Worm (Caenorhabditis elegans) whole organism, young adult: Measurements from ENCODE around the gene F53H4.6.

Experiments used
- B0035.1 ChIP-seq: sonication (generic microtip); optimal IDR thresholded peaks from 2 replicates; lab custom pipeline; 2016; ENCODE audit warnings: missing genetic modification characterization, mild to moderate bottlenecking, missing compliant biosample characterization, missing genotype, missing genetic modification reagents
- B0336.3 ChIP-seq: fragments of 200-800 bp; sonication (Bioruptor generic); IDR thresholded peaks from 2 replicates; pipeline ENCODE4 v1.3.6; 2022; ENCODE audit warnings: missing genetic modification characterization, missing compliant biosample characterization
- F55B11.4 ChIP-seq: sonication (generic microtip); optimal IDR thresholded peaks from 2 replicates; lab custom pipeline; 2016; ENCODE audit warnings: missing compliant biosample characterization, missing genetic modification characterization, borderline replicate concordance; ENCODE audit not compliant: insufficient read depth
- F57C9.4 ChIP-seq: sonication (generic microtip); optimal IDR thresholded peaks from 2 replicates; lab custom pipeline; 2017; ENCODE audit warnings: mild to moderate bottlenecking, missing genetic modification characterization, missing compliant biosample characterization
- T26A5.8 ChIP-seq: sonication (generic microtip); optimal IDR thresholded peaks from 2 replicates; lab custom pipeline; 2016; ENCODE audit warnings: missing genetic modification characterization, missing compliant biosample characterization
- mxl-1 ChIP-seq: sonication (generic microtip); optimal IDR thresholded peaks from 2 replicates; lab custom pipeline; 2016; ENCODE audit warnings: missing genetic modification characterization, missing compliant biosample characterization

- TF ChIP-seq B0336.3 (GFP tag; lab: Robert Waterston, UW) (no peak), mxl-1 (tag; lab: Kevin White, UChicago) (no peak), F55B11.4 (tag; lab: Kevin White, UChicago) (no peak), B0035.1 (tag; lab: Kevin White, UChicago) (no peak), F57C9.4 (no peak), T26A5.8 (tag; lab: Kevin White, UChicago) (no peak)
Measured at ce11 chrX:15881027-15881426, 20.6 kb upstream of the F53H4.6 start.
